Fruit fly (Drosophila melanogaster) whole organism, prepupa: ENCODE data around the gene CG7126.

Source experiments
- Blimp-1 ChIP-seq: fragments of 200-800 bp; sonication (Bioruptor generic); optimal IDR thresholded peaks from 3 replicates; lab custom pipeline; 2017; ENCODE audit warnings: missing biosample characterization, missing genetic modification characterization, mild to moderate bottlenecking, moderate library complexity, missing genetic modification reagents
- CG34406 ChIP-seq: fragments of 200-800 bp; sonication (Bioruptor generic); optimal IDR thresholded peaks from 3 replicates; lab custom pipeline; 2016; ENCODE audit warnings: missing biosample characterization, missing genetic modification characterization
- CG8119 ChIP-seq: fragments of 200-800 bp; sonication (Bioruptor generic); IDR thresholded peaks from 3 replicates; pipeline ENCODE4 v1.3.6; 2022; ENCODE audit warnings: missing biosample characterization, missing genetic modification characterization
- CG8319 ChIP-seq: fragments of 200-800 bp; sonication (Bioruptor generic); optimal IDR thresholded peaks from 3 replicates; lab custom pipeline; 2016; ENCODE audit warnings: missing biosample characterization, missing genetic modification characterization
- Gug ChIP-seq: fragments of 200-800 bp; sonication (Bioruptor generic); IDR thresholded peaks from 2 replicates; pipeline ENCODE4 v1.3.6; 2022; ENCODE audit warnings: missing biosample characterization, missing genetic modification characterization
- Hr38 ChIP-seq: sonication (Bioruptor generic); optimal IDR thresholded peaks from 2 replicates; lab custom pipeline; 2016; ENCODE audit warnings: missing biosample characterization, missing genetic modification characterization
- Hr39 ChIP-seq: fragments of 200-800 bp; sonication (Bioruptor generic); optimal IDR thresholded peaks from 2 replicates; lab custom pipeline; 2016; ENCODE audit warnings: missing biosample characterization, missing genetic modification characterization
- Hr4 ChIP-seq: fragments of 200-800 bp; sonication (Bioruptor generic); optimal IDR thresholded peaks from 3 replicates; lab custom pipeline; 2016; ENCODE audit warnings: missing biosample characterization, missing genetic modification characterization
- OdsH ChIP-seq: fragments of 200-800 bp; sonication (Bioruptor generic); optimal IDR thresholded peaks from 3 replicates; lab custom pipeline; 2016; ENCODE audit warnings: missing biosample characterization, missing genetic modification characterization
- fd59A ChIP-seq: fragments of 200-800 bp; sonication (Bioruptor generic); optimal IDR thresholded peaks from 2 replicates; lab custom pipeline; 2017; ENCODE audit warnings: missing biosample characterization, mild to moderate bottlenecking, missing genetic modification characterization, missing genetic modification reagents
- lz ChIP-seq: fragments of 200-800 bp; sonication (Bioruptor generic); optimal IDR thresholded peaks from 3 replicates; lab custom pipeline; 2016; ENCODE audit warnings: missing biosample characterization, missing genetic modification characterization
- vri ChIP-seq: fragments of 200-800 bp; sonication (Bioruptor generic); optimal IDR thresholded peaks from 3 replicates; lab custom pipeline; 2016; ENCODE audit warnings: missing biosample characterization, mild to moderate bottlenecking, missing genetic modification characterization

dm6 chr3R:18283441-18283840 lies 19.2 kb downstream of the CG7126 start, which contains the start of the genes CG14312 and CG8064:
- TF ChIP-seq CG34406 (GFP tag; lab: Kevin White, UChicago) = no peak
- TF ChIP-seq Blimp-1 (GFP tag; lab: Kevin White, UChicago) = no peak
- no peak for TF ChIP-seq CG8119 (GFP tag; lab: Robert Waterston, UW)
- TF ChIP-seq CG8319 (GFP tag; lab: Kevin White, UChicago) = no peak
- TF ChIP-seq vri (GFP tag; lab: Kevin White, UChicago) = no peak
- TF ChIP-seq OdsH (GFP tag; lab: Kevin White, UChicago) = no peak
- no peak for TF ChIP-seq Hr38 (GFP tag; lab: Kevin White, UChicago)
- TF ChIP-seq fd59A = no peak
- no peak for TF ChIP-seq Hr4 (GFP tag; lab: Kevin White, UChicago)
- TF ChIP-seq Hr39 (GFP tag; lab: Kevin White, UChicago) = no peak
- TF ChIP-seq lz (GFP tag; lab: Kevin White, UChicago) = no peak
- no peak for TF ChIP-seq Gug (GFP tag; lab: Robert Waterston, UW)
